Fruit fly (Drosophila melanogaster) whole organism, pupa: ENCODE results near the gene CG6414.
A peak's percentile ranks its signal among the peaks of the same experiment; 100 is the strongest.

Experiments used
- CG12605 ChIP-seq: fragments of 200-800 bp; sonication (Bioruptor generic); IDR thresholded peaks from 2 replicates; pipeline ENCODE4 v1.3.6; 2022; ENCODE audit warnings: missing biosample characterization, missing genetic modification characterization
- CG13204 ChIP-seq: fragments of 200-800 bp; sonication (Bioruptor generic); optimal IDR thresholded peaks from 2 replicates; lab custom pipeline; 2018; ENCODE audit warnings: missing biosample characterization, mild to moderate bottlenecking, missing genetic modification characterization, moderate library complexity
- CG15710 ChIP-seq: fragments of 200-800 bp; sonication (Bioruptor generic); optimal IDR thresholded peaks from 2 replicates; lab custom pipeline; 2018; ENCODE audit warnings: missing biosample characterization, mild to moderate bottlenecking, missing genetic modification characterization, moderate library complexity
- CG17806 ChIP-seq: fragments of 200-800 bp; sonication (Bioruptor generic); optimal IDR thresholded peaks from 2 replicates; lab custom pipeline; 2018; ENCODE audit warnings: missing biosample characterization, mild to moderate bottlenecking, missing genetic modification characterization, moderate library complexity
- CG8159 ChIP-seq: fragments of 200-800 bp; sonication (Bioruptor generic); optimal IDR thresholded peaks from 3 replicates; lab custom pipeline; 2018; ENCODE audit warnings: missing biosample characterization, mild to moderate bottlenecking, missing genetic modification characterization, moderate library complexity
- CG8301 ChIP-seq: fragments of 200-800 bp; sonication (Bioruptor generic); optimal IDR thresholded peaks from 2 replicates; lab custom pipeline; 2018; ENCODE audit warnings: missing biosample characterization, mild to moderate bottlenecking, missing genetic modification characterization
- EcR ChIP-seq: fragments of 200-800 bp; sonication (Bioruptor generic); optimal IDR thresholded peaks from 3 replicates; lab custom pipeline; 2019; ENCODE audit warnings: missing biosample characterization, missing genetic modification characterization, mild to moderate bottlenecking, moderate library complexity, missing genetic modification reagents
- Pif1A ChIP-seq: fragments of 200-800 bp; sonication (Bioruptor generic); optimal IDR thresholded peaks from 3 replicates; lab custom pipeline; 2016; ENCODE audit warnings: missing biosample characterization, missing genetic modification characterization
- Pif1B ChIP-seq: fragments of 200-800 bp; sonication (Bioruptor generic); optimal IDR thresholded peaks from 3 replicates; lab custom pipeline; 2016; ENCODE audit warnings: missing biosample characterization, missing genetic modification characterization
- Snoo ChIP-seq: fragments of 200-800 bp; sonication (Bioruptor generic); optimal IDR thresholded peaks from 3 replicates; lab custom pipeline; 2017; ENCODE audit warnings: missing biosample characterization, mild to moderate bottlenecking, missing genetic modification characterization, inconsistent platforms
- gl ChIP-seq: fragments of 200-800 bp; sonication (Bioruptor generic); optimal IDR thresholded peaks from 2 replicates; lab custom pipeline; 2018; ENCODE audit warnings: missing biosample characterization, mild to moderate bottlenecking, missing genetic modification characterization
- rn ChIP-seq: fragments of 200-800 bp; sonication (Bioruptor generic); IDR thresholded peaks from 2 replicates; pipeline ENCODE4 v1.3.6; 2022; ENCODE audit warnings: missing biosample characterization, missing genetic modification characterization

DNA sequence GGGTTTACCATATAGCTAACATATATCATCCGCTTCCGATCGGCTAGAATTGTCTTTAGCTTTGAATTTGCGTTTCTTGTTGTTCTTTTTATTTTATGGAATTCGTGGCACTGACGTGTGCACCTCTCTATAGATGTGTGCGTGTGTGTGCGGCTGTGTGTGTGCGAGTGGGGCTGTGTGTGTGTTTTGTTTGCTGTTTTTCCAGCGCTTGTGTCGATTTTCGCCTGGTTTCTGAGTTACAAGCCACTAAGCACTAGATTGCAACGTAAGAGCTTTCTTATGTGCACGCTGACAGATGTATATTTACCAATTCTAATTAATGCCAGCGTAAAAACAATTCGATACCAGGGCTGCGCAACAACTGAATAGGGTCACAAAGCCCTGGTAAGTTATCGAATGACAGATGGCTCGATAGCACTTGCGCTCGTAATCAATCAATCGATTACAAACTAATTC, 6.2 kb downstream of the CG6414 start, which contains the start of gene lva:
- TF ChIP-seq EcR = peak; percentile 15
- TF ChIP-seq Pif1A (GFP tag; lab: Kevin White, UChicago) = no peak
- no peak for TF ChIP-seq Snoo (tag; lab: Kevin White, UChicago)
- no peak for TF ChIP-seq Pif1B (GFP tag; lab: Kevin White, UChicago)
- no peak for TF ChIP-seq CG17806 (tag; lab: Kevin White, UChicago)
- peak; percentile 58 for TF ChIP-seq gl
- peak; percentile 10 for TF ChIP-seq CG15710 (tag; lab: Kevin White, UChicago)
- no peak for TF ChIP-seq rn (GFP tag; lab: Robert Waterston, UW)
- no peak for TF ChIP-seq CG13204 (GFP tag; lab: Kevin White, UChicago)
- TF ChIP-seq CG8159 (tag; lab: Kevin White, UChicago) = no peak
- no peak for TF ChIP-seq CG12605 (GFP tag; lab: Robert Waterston, UW)
- no peak for TF ChIP-seq CG8301 (tag; lab: Kevin White, UChicago)
